Fruit fly (Drosophila melanogaster) whole organism, prepupa: Measurements from ENCODE around the gene Nelf-E.

Experiments used
- Blimp-1 ChIP-seq: fragments of 200-800 bp; sonication (Bioruptor generic); optimal IDR thresholded peaks from 3 replicates; lab custom pipeline; 2017; ENCODE audit warnings: missing biosample characterization, missing genetic modification characterization, mild to moderate bottlenecking, moderate library complexity, missing genetic modification reagents
- CG10669 ChIP-seq: fragments of 200-800 bp; sonication (Bioruptor generic); optimal IDR thresholded peaks from 3 replicates; lab custom pipeline; 2018; ENCODE audit warnings: missing biosample characterization, mild to moderate bottlenecking, missing genetic modification characterization, moderate library complexity
- CG11294 ChIP-seq: fragments of 200-800 bp; sonication (Bioruptor generic); IDR thresholded peaks from 2 replicates; pipeline ENCODE4 v1.3.6; 2022; ENCODE audit warnings: missing biosample characterization, missing genetic modification characterization
- CG11762 ChIP-seq: fragments of 200-800 bp; sonication (Bioruptor generic); optimal IDR thresholded peaks from 3 replicates; lab custom pipeline; 2016; ENCODE audit warnings: missing biosample characterization, missing genetic modification characterization; ENCODE audit not compliant: insufficient read depth
- CG11902 ChIP-seq: fragments of 200-800 bp; sonication (Bioruptor generic); optimal IDR thresholded peaks from 3 replicates; lab custom pipeline; 2016; ENCODE audit warnings: missing biosample characterization, missing genetic modification characterization
- CG15336 ChIP-seq: fragments of 200-800 bp; sonication (Bioruptor generic); IDR thresholded peaks from 2 replicates; pipeline ENCODE4 v1.3.6; 2022; ENCODE audit warnings: missing biosample characterization, missing genetic modification characterization
- CG3032 ChIP-seq: fragments of 200-800 bp; optimal IDR thresholded peaks from 2 replicates; lab custom pipeline; 2019; ENCODE audit warnings: missing biosample characterization, mild to moderate bottlenecking, missing genetic modification characterization, moderate library complexity
- CG31627 ChIP-seq: fragments of 200-800 bp; sonication (Bioruptor generic); optimal IDR thresholded peaks from 3 replicates; lab custom pipeline; 2016; ENCODE audit warnings: missing biosample characterization, missing genetic modification characterization
- CG32006 ChIP-seq: fragments of 200-800 bp; sonication (Bioruptor generic); optimal IDR thresholded peaks from 3 replicates; lab custom pipeline; 2017; ENCODE audit warnings: missing biosample characterization, mild to moderate bottlenecking, missing genetic modification characterization
- CG34406 ChIP-seq: fragments of 200-800 bp; sonication (Bioruptor generic); optimal IDR thresholded peaks from 3 replicates; lab custom pipeline; 2016; ENCODE audit warnings: missing biosample characterization, missing genetic modification characterization
- CG3919 ChIP-seq: fragments of 200-800 bp; sonication (Bioruptor generic); optimal IDR thresholded peaks from 3 replicates; lab custom pipeline; 2016; ENCODE audit warnings: missing biosample characterization, missing genetic modification characterization
- CG4318 ChIP-seq: fragments of 200-800 bp; sonication (Bioruptor generic); optimal IDR thresholded peaks from 3 replicates; lab custom pipeline; 2017; ENCODE audit warnings: missing biosample characterization, mild to moderate bottlenecking, missing genetic modification characterization
- CG6163 ChIP-seq: fragments of 200-800 bp; sonication (Bioruptor generic); IDR thresholded peaks from 3 replicates; pipeline ENCODE4 v1.3.6; 2022; ENCODE audit warnings: missing biosample characterization, missing genetic modification characterization
- CG6276 ChIP-seq: fragments of 200-800 bp; sonication (Bioruptor generic); optimal IDR thresholded peaks from 2 replicates; lab custom pipeline; 2017; ENCODE audit warnings: missing biosample characterization, mild to moderate bottlenecking, missing genetic modification characterization
- CG6792 ChIP-seq: fragments of 200-800 bp; sonication (Bioruptor generic); optimal IDR thresholded peaks from 3 replicates; lab custom pipeline; 2016; ENCODE audit warnings: missing biosample characterization, missing genetic modification characterization
- CG6808 ChIP-seq: fragments of 200-800 bp; sonication (Bioruptor generic); optimal IDR thresholded peaks from 3 replicates; lab custom pipeline; 2017; ENCODE audit warnings: missing biosample characterization, missing genetic modification characterization, mild to moderate bottlenecking, moderate library complexity, missing genetic modification reagents
- CG6854 ChIP-seq: fragments of 200-800 bp; sonication (Bioruptor generic); optimal IDR thresholded peaks from 2 replicates; lab custom pipeline; 2017; ENCODE audit warnings: missing biosample characterization, mild to moderate bottlenecking, missing genetic modification characterization
- CG7368 ChIP-seq: fragments of 200-800 bp; sonication (Bioruptor generic); optimal IDR thresholded peaks from 3 replicates; lab custom pipeline; 2016; ENCODE audit warnings: missing biosample characterization, missing genetic modification characterization
- CG8319 ChIP-seq: fragments of 200-800 bp; sonication (Bioruptor generic); optimal IDR thresholded peaks from 3 replicates; lab custom pipeline; 2016; ENCODE audit warnings: missing biosample characterization, missing genetic modification characterization
- CG8632 ChIP-seq: fragments of 200-800 bp; sonication (Bioruptor generic); optimal IDR thresholded peaks from 3 replicates; lab custom pipeline; 2016; ENCODE audit warnings: missing biosample characterization, missing genetic modification characterization
- CG9139 ChIP-seq: fragments of 200-800 bp; sonication (Bioruptor generic); optimal IDR thresholded peaks from 3 replicates; lab custom pipeline; 2017; ENCODE audit warnings: missing biosample characterization, mild to moderate bottlenecking, missing genetic modification characterization
- Eip75B ChIP-seq: fragments of 200-800 bp; sonication (Bioruptor generic); optimal IDR thresholded peaks from 3 replicates; lab custom pipeline; 2016; ENCODE audit warnings: missing biosample characterization, missing genetic modification characterization
- Eip78C ChIP-seq: fragments of 200-800 bp; sonication (Bioruptor generic); peaks from one replicate; lab custom pipeline; 2016; ENCODE audit warnings: missing biosample characterization, missing genetic modification characterization
- Eip93F ChIP-seq: fragments of 200-800 bp; sonication (Bioruptor generic); optimal IDR thresholded peaks from 2 replicates; lab custom pipeline; 2016; ENCODE audit warnings: missing biosample characterization, mild to moderate bottlenecking, missing genetic modification characterization
- Gug ChIP-seq: fragments of 200-800 bp; sonication (Bioruptor generic); IDR thresholded peaks from 2 replicates; pipeline ENCODE4 v1.3.6; 2022; ENCODE audit warnings: missing biosample characterization, missing genetic modification characterization
- Hr38 ChIP-seq: sonication (Bioruptor generic); optimal IDR thresholded peaks from 2 replicates; lab custom pipeline; 2016; ENCODE audit warnings: missing biosample characterization, missing genetic modification characterization
- Hr39 ChIP-seq: fragments of 200-800 bp; sonication (Bioruptor generic); optimal IDR thresholded peaks from 2 replicates; lab custom pipeline; 2016; ENCODE audit warnings: missing biosample characterization, missing genetic modification characterization
- Hr4 ChIP-seq: fragments of 200-800 bp; sonication (Bioruptor generic); optimal IDR thresholded peaks from 3 replicates; lab custom pipeline; 2016; ENCODE audit warnings: missing biosample characterization, missing genetic modification characterization
- Lpt ChIP-seq: fragments of 200-800 bp; sonication (Bioruptor generic); optimal IDR thresholded peaks from 3 replicates; lab custom pipeline; 2016; ENCODE audit warnings: missing biosample characterization, missing genetic modification characterization
- Met ChIP-seq: fragments of 200-800 bp; sonication (Bioruptor generic); optimal IDR thresholded peaks from 3 replicates; lab custom pipeline; 2016; ENCODE audit warnings: missing biosample characterization, missing genetic modification characterization
- OdsH ChIP-seq: fragments of 200-800 bp; sonication (Bioruptor generic); optimal IDR thresholded peaks from 3 replicates; lab custom pipeline; 2016; ENCODE audit warnings: missing biosample characterization, missing genetic modification characterization
- Sox102F ChIP-seq: fragments of 200-800 bp; sonication (Bioruptor generic); optimal IDR thresholded peaks from 2 replicates; lab custom pipeline; 2016; ENCODE audit warnings: missing biosample characterization, mild to moderate bottlenecking, missing genetic modification characterization
- achi ChIP-seq: fragments of 200-800 bp; sonication (Bioruptor generic); optimal IDR thresholded peaks from 3 replicates; lab custom pipeline; 2016; ENCODE audit warnings: missing biosample characterization, missing genetic modification characterization
- acj6 ChIP-seq: fragments of 200-800 bp; sonication (Bioruptor generic); optimal IDR thresholded peaks from 3 replicates; lab custom pipeline; 2016; ENCODE audit warnings: missing biosample characterization, missing genetic modification characterization
- cyc ChIP-seq: fragments of 200-800 bp; sonication (Bioruptor generic); optimal IDR thresholded peaks from 3 replicates; lab custom pipeline; 2016; ENCODE audit warnings: missing biosample characterization, missing genetic modification characterization
- dsx ChIP-seq: fragments of 200-800 bp; optimal IDR thresholded peaks from 3 replicates; lab custom pipeline; 2019; ENCODE audit warnings: missing biosample characterization, mild to moderate bottlenecking, missing genetic modification characterization, moderate library complexity; ENCODE audit not compliant: poor library complexity, severe bottlenecking
- eg ChIP-seq: fragments of 200-800 bp; sonication (Bioruptor generic); IDR thresholded peaks from 3 replicates; pipeline ENCODE4 v1.3.6; 2022; ENCODE audit warnings: missing biosample characterization, missing genetic modification characterization
- esn ChIP-seq: fragments of 200-800 bp; sonication (Bioruptor generic); optimal IDR thresholded peaks from 2 replicates; lab custom pipeline; 2016; ENCODE audit warnings: missing biosample characterization, mild to moderate bottlenecking, missing genetic modification characterization, moderate library complexity
- fd59A ChIP-seq: fragments of 200-800 bp; sonication (Bioruptor generic); optimal IDR thresholded peaks from 2 replicates; lab custom pipeline; 2017; ENCODE audit warnings: missing biosample characterization, mild to moderate bottlenecking, missing genetic modification characterization, missing genetic modification reagents
- fd85E ChIP-seq: fragments of 200-800 bp; sonication (Bioruptor generic); optimal IDR thresholded peaks from 3 replicates; lab custom pipeline; 2016; ENCODE audit warnings: missing biosample characterization, missing genetic modification characterization
- fkh ChIP-seq: fragments of 200-800 bp; sonication (Bioruptor generic); optimal IDR thresholded peaks from 3 replicates; lab custom pipeline; 2017; ENCODE audit warnings: missing biosample characterization, mild to moderate bottlenecking, missing genetic modification characterization, moderate library complexity
- lz ChIP-seq: fragments of 200-800 bp; sonication (Bioruptor generic); optimal IDR thresholded peaks from 3 replicates; lab custom pipeline; 2016; ENCODE audit warnings: missing biosample characterization, missing genetic modification characterization
- net ChIP-seq: fragments of 200-800 bp; sonication (Bioruptor generic); optimal IDR thresholded peaks from 3 replicates; lab custom pipeline; 2016; ENCODE audit warnings: missing biosample characterization, missing genetic modification characterization
- salr ChIP-seq, 2 experiments: fragments of 200-800 bp; sonication (Bioruptor generic); optimal IDR thresholded peaks; 3 replicates each; lab custom pipeline; 2016 to 2018; ENCODE audit warnings: missing biosample characterization in 2 of 2, missing genetic modification characterization in 2 of 2, mild to moderate bottlenecking in 1 of 2
- spab ChIP-seq: fragments of 200-800 bp; sonication (Bioruptor generic); optimal IDR thresholded peaks from 2 replicates; lab custom pipeline; 2017; ENCODE audit warnings: missing biosample characterization, mild to moderate bottlenecking, missing genetic modification characterization, missing genetic modification reagents
- ss ChIP-seq, 2 experiments: fragments of 200-800 bp; sonication (Bioruptor generic); optimal IDR thresholded peaks; 2 replicates in 1 of 2; 3 replicates in 1 of 2; lab custom pipeline; 2017 to 2018; ENCODE audit warnings: mild to moderate bottlenecking in 2 of 2, missing biosample characterization in 2 of 2, missing genetic modification characterization in 2 of 2, moderate library complexity in 1 of 2
- svp ChIP-seq: fragments of 200-800 bp; sonication (Bioruptor generic); peaks from one replicate; lab custom pipeline; 2016; ENCODE audit warnings: missing biosample characterization, missing genetic modification characterization
- vri ChIP-seq: fragments of 200-800 bp; sonication (Bioruptor generic); optimal IDR thresholded peaks from 3 replicates; lab custom pipeline; 2016; ENCODE audit warnings: missing biosample characterization, mild to moderate bottlenecking, missing genetic modification characterization

Nelf-E gene

dm6 chr3L:8643810-8644552, 43.3 kb upstream of the Nelf-E start:
- TF ChIP-seq CG6276 (GFP tag; lab: Kevin White, UChicago) (no peak), CG8319 (GFP tag; lab: Kevin White, UChicago) (no peak), Eip78C (GFP tag; lab: Kevin White, UChicago) (no peak), CG10669 (GFP tag; lab: Kevin White, UChicago) (no peak), CG8632 (GFP tag; lab: Kevin White, UChicago) (no peak), Hr4 (GFP tag; lab: Kevin White, UChicago) (no peak), Eip93F (GFP tag; lab: Kevin White, UChicago) (no peak), net (GFP tag; lab: Kevin White, UChicago) (no peak), CG11762 (no peak)
- TF ChIP-seq, all 60 proteins: peak for 0

dm6 chr3L:8641049-8641448, 40.4 kb upstream of the Nelf-E start:
- TF ChIP-seq fd85E (GFP tag; lab: Kevin White, UChicago) (no peak), Gug (GFP tag; lab: Robert Waterston, UW) (no peak), Hr38 (GFP tag; lab: Kevin White, UChicago) (no peak), CG4318 (peak; percentile 30), Met (GFP tag; lab: Kevin White, UChicago) (no peak), CG7368 (GFP tag; lab: Kevin White, UChicago) (no peak), CG11294 (GFP tag; lab: Robert Waterston, UW) (no peak), Eip78C (GFP tag; lab: Kevin White, UChicago) (peak; percentile 83), CG6808 (GFP tag; lab: Kevin White, UChicago) (no peak), svp (GFP tag; lab: Kevin White, UChicago) (peak; percentile 56), Blimp-1 (peak; percentile 85), CG6163 (GFP tag; lab: Robert Waterston, UW) (no peak), CG6792 (GFP tag; lab: Kevin White, UChicago) (peak; percentile 7), Hr39 (GFP tag; lab: Kevin White, UChicago) (no peak), esn (GFP tag; lab: Kevin White, UChicago) (no peak), OdsH (peak; percentile 40), fd59A (no peak), CG15336 (peak; percentile 59), cyc (GFP tag; lab: Kevin White, UChicago) (no peak), CG8632 (GFP tag; lab: Kevin White, UChicago) (no peak), CG3919 (GFP tag; lab: Kevin White, UChicago) (peak; percentile 36), Sox102F (GFP tag; lab: Kevin White, UChicago) (no peak), acj6 (GFP tag; lab: Kevin White, UChicago) (peak; percentile 2), dsx (GFP tag; lab: Kevin White, UChicago) (no peak), CG11902 (GFP tag; lab: Kevin White, UChicago) (no peak), achi (GFP tag; lab: Kevin White, UChicago) (no peak), CG6276 (GFP tag; lab: Kevin White, UChicago) (no peak), CG31627 (GFP tag; lab: Kevin White, UChicago) (no peak), eg (GFP tag; lab: Robert Waterston, UW) (peak; percentile 42; the same call in 2 of the 3 replicates), salr (GFP tag; optimal IDR thresholded peaks at IDR 0.05; lab: Kevin White, UChicago) (no peak), CG11762 (no peak), CG10669 (GFP tag; lab: Kevin White, UChicago) (no peak), CG6854 (GFP tag; lab: Kevin White, UChicago) (no peak), CG34406 (GFP tag; lab: Kevin White, UChicago) (no peak), Lpt (GFP tag; lab: Kevin White, UChicago) (no peak), CG3032 (no peak), vri (GFP tag; lab: Kevin White, UChicago) (no peak), lz (peak; percentile 35), CG32006 (GFP tag; lab: Kevin White, UChicago) (peak; percentile 64), ss (GFP tag; optimal IDR thresholded peaks at IDR 0.05; lab: Kevin White, UChicago) (no peak), fkh (GFP tag; lab: Kevin White, UChicago) (no peak), Eip75B (no peak), CG9139 (GFP tag; lab: Kevin White, UChicago) (no peak), spab (GFP tag; lab: Kevin White, UChicago) (no peak)
